Worm (Caenorhabditis elegans) whole organism, late embryonic: ENCODE results near the gene R155.5.

Experiments
- F13H6.1 ChIP-seq: sonication (generic microtip); optimal IDR thresholded peaks from 2 replicates; lab custom pipeline; 2016; ENCODE audit warnings: missing genetic modification characterization, missing compliant biosample characterization
- K09A11.1 ChIP-seq: sonication (generic microtip); optimal IDR thresholded peaks from 2 replicates; lab custom pipeline; 2017; ENCODE audit warnings: antibody characterized with exemption, mild to moderate bottlenecking, missing genetic modification characterization, missing compliant biosample characterization; ENCODE audit not compliant: insufficient read depth
- ama-1 ChIP-seq: fragments of 150-350 bp; optimal IDR thresholded peaks from 2 replicates; lab custom pipeline; 2014
- elt-2 ChIP-seq: sonication (generic microtip); optimal IDR thresholded peaks from 2 replicates; lab custom pipeline; 2016; ENCODE audit warnings: missing genetic modification reagents, missing genetic modification characterization, missing compliant biosample characterization
- ets-4 ChIP-seq: sonication (generic microtip); optimal IDR thresholded peaks from 2 replicates; lab custom pipeline; 2016; ENCODE audit warnings: missing genetic modification characterization, missing compliant biosample characterization
- fkh-10 ChIP-seq: fragments of 150-350 bp; optimal IDR thresholded peaks from 2 replicates; lab custom pipeline; 2014; ENCODE audit warnings: missing biosample characterization, missing genetic modification reagents, missing genetic modification characterization
- hlh-30 ChIP-seq: sonication (generic microtip); optimal IDR thresholded peaks from 2 replicates; lab custom pipeline; 2017; ENCODE audit warnings: antibody characterized with exemption, missing genetic modification characterization, missing compliant biosample characterization; ENCODE audit not compliant: insufficient read depth
- pqm-1 ChIP-seq: sonication (generic microtip); optimal IDR thresholded peaks from 2 replicates; lab custom pipeline; 2016; ENCODE audit warnings: missing genetic modification characterization, missing compliant biosample characterization
- ref-2 ChIP-seq: sonication (generic microtip); optimal IDR thresholded peaks from 2 replicates; lab custom pipeline; 2016; ENCODE audit warnings: missing genetic modification characterization, missing compliant biosample characterization
- rnt-1 ChIP-seq: sonication (generic microtip); optimal IDR thresholded peaks from 2 replicates; lab custom pipeline; 2016; ENCODE audit warnings: missing genetic modification characterization, missing compliant biosample characterization

- TF ChIP-seq fkh-10 (GFP tag; lab: Kevin White, UChicago), result no peak
- TF ChIP-seq elt-2, result no peak
- TF ChIP-seq K09A11.1 (tag; lab: Kevin White, UChicago), result no peak
- TF ChIP-seq rnt-1, result no peak
- no peak for TF ChIP-seq ref-2 (tag; lab: Kevin White, UChicago)
- TF ChIP-seq ama-1 (lab: Kevin White, UChicago), result no peak
- no peak for TF ChIP-seq F13H6.1 (tag; lab: Kevin White, UChicago)
- TF ChIP-seq pqm-1 (tag; lab: Kevin White, UChicago), result no peak
- TF ChIP-seq ets-4 (tag; lab: Kevin White, UChicago), result no peak
- TF ChIP-seq hlh-30 (tag; lab: Kevin White, UChicago), result no peak
Measured at ce11 chrIII:2015494-2015893, 45.2 kb upstream of the R155.5 start.
